Fruit fly (Drosophila melanogaster): ENCODE results near the gene Gfat1.

- TF ChIP-seq Mio (GFP tag; optimal IDR thresholded peaks at IDR 0.05), result no peak
- no peak for TF ChIP-seq rgr (GFP tag; optimal IDR thresholded peaks at IDR 0.05)
- no peak for TF ChIP-seq psq (GFP tag; optimal IDR thresholded peaks at IDR 0.05)
- no peak for TF ChIP-seq Hr78 (GFP tag; optimal IDR thresholded peaks at IDR 0.05)
- TF ChIP-seq N (GFP tag; optimal IDR thresholded peaks at IDR 0.05), result no peak
- no peak for TF ChIP-seq br (GFP tag; optimal IDR thresholded peaks at IDR 0.05)
- no peak for TF ChIP-seq CrebA (GFP tag; optimal IDR thresholded peaks at IDR 0.05; ENCODE audit: borderline replicate concordance)
- TF ChIP-seq Rel (GFP tag; optimal IDR thresholded peaks at IDR 0.05), result no peak
- TF ChIP-seq Rel (tag; optimal IDR thresholded peaks at IDR 0.05), result no peak
- TF ChIP-seq Hr83 (GFP tag; optimal IDR thresholded peaks at IDR 0.05; ENCODE audit: poor library complexity, severe bottlenecking), result no peak
- TF ChIP-seq lola (GFP tag; optimal IDR thresholded peaks at IDR 0.05), result no peak
- no peak for TF ChIP-seq Dif (GFP tag; optimal IDR thresholded peaks at IDR 0.05; ENCODE audit: partially characterized antibody)
- no peak for TF ChIP-seq CG32264 (GFP tag; optimal IDR thresholded peaks at IDR 0.05)
- TF ChIP-seq Sp1 (GFP tag; optimal IDR thresholded peaks at IDR 0.05), result no peak
Measured at dm6 chr3R:4180543-4181214, 54.4 kb downstream of the Gfat1 start.
